Worm (Caenorhabditis elegans) whole organism, young adult: ENCODE measurements around the gene B0284.3.

Experiments used
- F22D6.2 ChIP-seq: sonication (generic microtip); optimal IDR thresholded peaks from 2 replicates; lab custom pipeline; 2016; ENCODE audit warnings: mild to moderate bottlenecking, missing genetic modification characterization, missing compliant biosample characterization
- attf-5 ChIP-seq: fragments of 200-800 bp; sonication (Bioruptor generic); optimal IDR thresholded peaks from 2 replicates; lab custom pipeline; 2018; ENCODE audit warnings: mild to moderate bottlenecking, missing genetic modification characterization, missing compliant biosample characterization
- pha-4 ChIP-seq: fragments of 150-350 bp; sonication (generic microtip); optimal IDR thresholded peaks from 2 replicates; lab custom pipeline; 2014; ENCODE audit warnings: missing biosample characterization, missing genetic modification reagents, missing genetic modification characterization
- sea-2 ChIP-seq: fragments of 200-800 bp; sonication (Bioruptor generic); IDR thresholded peaks from 2 replicates; pipeline ENCODE4 v1.3.6; 2022; ENCODE audit warnings: missing genetic modification characterization, missing compliant biosample characterization
- snpc-4 ChIP-seq, 5 experiments: fragments of 150-350 bp in 1 of 5; sonication (generic microtip) in 4 of 5; optimal IDR thresholded peaks; 2 replicates each; lab custom pipeline; 2014 to 2018; ENCODE audit warnings: missing genetic modification characterization in 5 of 5, missing biosample characterization in 3 of 5, antibody characterized with exemption in 2 of 5, mild to moderate bottlenecking in 2 of 5, missing compliant biosample characterization in 2 of 5, missing genotype in 2 of 5, moderate library complexity in 2 of 5, missing genetic modification reagents in 1 of 5
- unc-130 ChIP-seq: sonication (generic microtip); optimal IDR thresholded peaks from 2 replicates; lab custom pipeline; 2016; ENCODE audit warnings: missing genetic modification reagents, missing genetic modification characterization, missing compliant biosample characterization

- no peak for TF ChIP-seq pha-4 (tag; lab: Kevin White, UChicago)
- no peak for TF ChIP-seq unc-130 (GFP tag; lab: Kevin White, UChicago)
- no peak for TF ChIP-seq F22D6.2 (tag; lab: Kevin White, UChicago)
- TF ChIP-seq sea-2 (GFP tag; lab: Robert Waterston, UW), result no peak
- no peak for TF ChIP-seq snpc-4 (GFP tag; optimal IDR thresholded peaks at IDR 0.05; lab: Kevin White, UChicago)
- TF ChIP-seq snpc-4 (tag; optimal IDR thresholded peaks at IDR 0.05; lab: Kevin White, UChicago), result no peak
- TF ChIP-seq attf-5 (GFP tag; lab: Kevin White, UChicago), result no peak
Observed at ce11 chrIII:4401142-4401541, 21.5 kb upstream of the B0284.3 start, which contains the start of gene R07E5.15.
